Worm (Caenorhabditis elegans) whole organism, L3 larva: ENCODE results near the gene F21C10.5.

Experiments
- R02D3.7 ChIP-seq: fragments of 150-350 bp; optimal IDR thresholded peaks from 2 replicates; lab custom pipeline; 2014; ENCODE audit warnings: missing biosample characterization, missing genetic modification characterization
- ceh-82 ChIP-seq: fragments of 150-350 bp; optimal IDR thresholded peaks from 2 replicates; lab custom pipeline; 2014; ENCODE audit warnings: missing biosample characterization, missing genetic modification characterization
- elt-1 ChIP-seq: fragments of 150-350 bp; optimal IDR thresholded peaks from 2 replicates; lab custom pipeline; 2014; ENCODE audit warnings: missing biosample characterization, missing genetic modification characterization
- lin-15B ChIP-seq: fragments of 150-350 bp; optimal IDR thresholded peaks from 2 replicates; lab custom pipeline; 2014; ENCODE audit warnings: missing biosample characterization, missing genetic modification characterization
- nhr-76 ChIP-seq: fragments of 150-350 bp; sonication (generic microtip); optimal IDR thresholded peaks from 5 replicates; lab custom pipeline; 2014; ENCODE audit warnings: missing biosample characterization, missing genetic modification characterization
- unc-39 ChIP-seq: sonication (generic microtip); optimal IDR thresholded peaks from 4 replicates; lab custom pipeline; 2017; ENCODE audit warnings: missing biosample characterization, missing genetic modification characterization

DNA sequence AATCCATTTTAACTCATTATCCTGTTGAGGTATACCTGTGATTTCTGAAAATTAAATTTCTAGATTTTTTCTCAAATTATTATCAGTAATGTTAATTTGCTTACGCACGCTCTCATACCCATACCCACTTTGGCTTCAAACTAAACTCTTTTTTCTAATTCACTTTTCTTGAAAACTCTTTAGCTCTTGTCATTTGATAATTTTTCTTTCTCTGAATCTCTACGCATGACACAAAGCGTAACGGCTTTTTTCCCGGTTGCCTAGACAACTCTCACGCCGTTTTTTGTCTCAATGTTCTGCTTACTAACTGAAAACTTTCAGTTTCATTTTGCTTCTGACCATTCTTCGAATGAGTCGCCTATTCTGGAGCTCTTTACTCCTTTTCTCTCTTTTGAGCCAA, 8.5 kb downstream of the F21C10.5 start, which contains the start of gene B0222.1:
- TF ChIP-seq ceh-82 (tag; lab: Kevin White, UChicago) = no peak
- no peak for TF ChIP-seq lin-15B (tag; lab: Kevin White, UChicago)
- no peak for TF ChIP-seq elt-1 (tag; lab: Kevin White, UChicago)
- TF ChIP-seq R02D3.7 (tag; lab: Kevin White, UChicago) = no peak
- TF ChIP-seq unc-39 (tag; lab: Kevin White, UChicago) = no peak
- no peak for TF ChIP-seq nhr-76 (tag; lab: Kevin White, UChicago)
